Worm (Caenorhabditis elegans): ENCODE results near the gene F13E9.9.

DNA sequence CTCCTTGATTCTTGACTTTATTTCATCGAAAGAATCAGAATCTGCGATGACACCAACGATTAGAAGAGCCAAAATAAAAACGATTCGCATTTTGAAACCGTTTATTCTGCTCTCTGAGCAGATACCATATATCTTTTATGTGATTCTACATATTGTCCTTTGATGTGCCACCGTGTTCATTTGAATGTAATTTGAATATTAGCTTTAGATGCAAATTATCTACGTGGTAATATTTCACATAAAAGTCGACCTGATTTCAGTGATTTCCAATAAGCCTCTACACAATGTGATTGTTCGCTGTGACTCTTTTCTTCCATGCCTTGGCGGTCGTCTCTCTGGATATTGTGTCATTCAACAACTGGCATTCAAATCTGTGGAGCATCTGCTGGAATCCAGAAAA lies at the start of gene F13E9.9, which contains the start of gene F13E9.19:
- TF ChIP-seq nhr-12 (tag; optimal IDR thresholded peaks at IDR 0.05) (no peak), hlh-4 (tag; optimal IDR thresholded peaks at IDR 0.05) (no peak), hlh-17 (GFP tag; optimal IDR thresholded peaks at IDR 0.05; ENCODE audit: borderline replicate concordance) (no peak), fkh-4 (tag; optimal IDR thresholded peaks at IDR 0.05; ENCODE audit: borderline replicate concordance) (no peak), nhr-76 (tag; optimal IDR thresholded peaks at IDR 0.05) (no peak), mep-1 (tag; optimal IDR thresholded peaks at IDR 0.05) (no peak), unc-62 (GFP tag; optimal IDR thresholded peaks at IDR 0.05) (no peak), efl-3 (GFP tag; optimal IDR thresholded peaks at IDR 0.05) (no peak), pqm-1 (tag; optimal IDR thresholded peaks at IDR 0.05) (no peak), efl-1 (optimal IDR thresholded peaks at IDR 0.05) (no peak), efl-1 (GFP tag; optimal IDR thresholded peaks at IDR 0.05 in 1 of 2) (no peak), ama-1 (optimal IDR thresholded peaks at IDR 0.05) (no peak)

All from whole organism, L1 larva.